Fruit fly (Drosophila melanogaster) whole organism: Measurements from ENCODE around the gene CG32651.

Experiments
- CG8478 ChIP-seq: fragments of >200 bp; optimal IDR thresholded peaks from 2 replicates; lab custom pipeline; 2018; ENCODE audit warnings: inconsistent platforms
- Dll ChIP-seq: fragments of >200 bp; optimal IDR thresholded peaks from 2 replicates; lab custom pipeline; 2017
- EcR ChIP-seq, 2 experiments: fragments of >200 bp; optimal IDR thresholded peaks; 2 replicates each; lab custom pipeline; 2017; ENCODE audit warnings: missing biosample characterization in 2 of 2, missing genetic modification characterization in 2 of 2, missing genetic modification reagents in 2 of 2
- pan ChIP-seq: fragments of >200 bp; optimal IDR thresholded peaks from 2 replicates; lab custom pipeline; 2017
- psq ChIP-seq: fragments of >200 bp; optimal IDR thresholded peaks from 2 replicates; lab custom pipeline; 2017

DNA sequence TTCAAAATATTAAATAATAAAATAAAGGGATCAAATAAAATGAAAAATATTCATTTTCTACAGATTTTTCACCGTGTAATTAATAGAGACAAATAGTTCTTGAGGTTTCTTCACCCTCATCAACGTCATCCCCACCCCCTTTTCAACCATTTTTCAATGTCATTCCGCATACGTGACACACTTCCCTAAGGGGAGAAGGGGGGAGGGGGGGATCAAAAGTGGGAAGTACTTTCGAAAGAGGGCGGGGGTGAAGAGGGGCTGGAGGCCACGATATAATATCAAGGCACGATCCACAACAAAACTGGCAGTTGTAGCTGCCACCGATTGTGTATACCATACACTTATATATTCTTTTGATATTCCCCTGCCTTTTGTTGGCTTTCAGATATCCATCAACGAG is 26.3 kb upstream of the CG32651 start:
- TF ChIP-seq CG8478 (no peak), EcR (GFP tag; optimal IDR thresholded peaks at IDR 0.05; lab: Kevin White, UChicago) (no peak), psq (lab: Kevin White, UChicago) (no peak), Dll (no peak), pan (no peak)
